Fruit fly (Drosophila melanogaster): ENCODE measurements around the gene CG31223.

DNA sequence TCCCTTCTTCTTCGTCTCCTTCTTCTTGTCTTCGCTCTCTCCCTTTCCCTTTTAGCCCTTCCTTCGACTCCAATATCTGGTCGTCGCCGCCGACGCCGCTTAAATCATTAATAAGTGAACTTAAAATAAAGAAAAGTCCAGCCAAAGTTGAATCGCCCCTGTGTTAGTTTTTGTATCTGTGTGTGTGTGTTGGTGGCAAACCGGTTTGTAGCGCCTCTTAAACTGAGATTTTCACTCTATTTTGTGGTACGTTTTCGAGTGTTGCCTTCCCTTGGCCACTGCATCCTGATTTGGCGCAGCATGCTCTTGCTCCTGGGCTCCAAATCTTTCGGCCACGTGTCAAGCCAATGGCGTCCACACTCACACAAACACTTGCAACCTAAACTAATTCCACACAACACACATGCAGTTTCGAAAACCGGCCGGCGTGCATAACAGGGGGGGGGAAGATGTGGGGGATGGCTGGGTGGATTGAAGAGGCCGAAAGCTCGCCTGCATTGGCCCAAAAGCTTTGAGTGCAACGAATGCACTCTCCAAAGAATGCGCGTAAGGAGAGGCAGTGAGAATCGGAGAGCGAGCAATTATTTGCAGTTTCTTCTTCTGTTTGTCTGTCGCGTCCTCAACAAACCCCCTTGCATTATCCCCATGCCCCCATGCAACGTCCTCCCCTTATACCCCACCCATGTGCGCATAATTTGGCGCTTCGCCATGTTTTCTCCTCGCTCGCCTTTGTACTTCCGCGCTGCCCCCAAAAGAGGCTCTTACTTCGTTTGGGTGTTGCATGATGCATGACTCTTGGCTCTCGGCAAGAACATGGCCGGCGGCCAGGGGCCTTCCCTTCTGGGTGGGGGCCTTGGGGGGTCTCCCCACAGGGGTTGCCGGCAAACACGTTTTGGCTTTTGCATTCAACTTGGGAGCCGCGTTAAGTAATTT, 46.2 kb upstream of the CG31223 start:
- TF ChIP-seq CTCF (optimal IDR thresholded peaks at IDR 0.05) (no peak), CG8478 (optimal IDR thresholded peaks at IDR 0.05) (no peak)

Data from S2 (cell line).